Fruit fly (Drosophila melanogaster): ENCODE measurements around the gene Adi1.

Gene Adi1

dm6 chr3L:10683899-10684340, 20.7 kb downstream of the Adi1 start (continued):
- no peak for TF ChIP-seq p53 (GFP tag; optimal IDR thresholded peaks at IDR 0.05)
- no peak for TF ChIP-seq yki (optimal IDR thresholded peaks at IDR 0.05)
- peak; percentile 45 for TF ChIP-seq CG17385 (GFP tag; optimal IDR thresholded peaks at IDR 0.05)
- no peak for TF ChIP-seq kni (GFP tag; optimal IDR thresholded peaks at IDR 0.05)
- no peak; the same call in 1 of the 2 replicates for TF ChIP-seq peb (GFP tag; IDR thresholded peaks at IDR 0.05)
- TF ChIP-seq D19B (GFP tag; optimal IDR thresholded peaks at IDR 0.05): peak; percentile 36
- TF ChIP-seq run (tag; optimal IDR thresholded peaks at IDR 0.05): peak; percentile 24
- TF ChIP-seq cato (GFP tag; optimal IDR thresholded peaks at IDR 0.05; ENCODE audit: borderline replicate concordance): peak; percentile 1
- TF ChIP-seq dpn (GFP tag; optimal IDR thresholded peaks at IDR 0.05): peak; percentile 53 to 74
- TF ChIP-seq Dek (tag; optimal IDR thresholded peaks at IDR 0.05): peak; percentile 53
- TF ChIP-seq CG7786 (GFP tag; optimal IDR thresholded peaks at IDR 0.05): peak; percentile 57
- TF ChIP-seq cwo (GFP tag; optimal IDR thresholded peaks at IDR 0.05): peak; percentile 78
- TF ChIP-seq seq (GFP tag; IDR thresholded peaks at IDR 0.05): 0 out of 2 replicates have a peak, but pooled peaks have one; percentile 65
- no peak for TF ChIP-seq HmgD (GFP tag; optimal IDR thresholded peaks at IDR 0.05)
- no peak for TF ChIP-seq Dip2 (GFP tag; IDR thresholded peaks at IDR 0.05)
- peak; percentile 83 for TF ChIP-seq pb (GFP tag; optimal IDR thresholded peaks at IDR 0.05)
- TF ChIP-seq gt (GFP tag; IDR thresholded peaks at IDR 0.05): peak; percentile 41; the same call in 1 of the 2 replicates
- no peak for TF ChIP-seq dimm (GFP tag; IDR thresholded peaks at IDR 0.05)
- TF ChIP-seq pho (GFP tag; optimal IDR thresholded peaks at IDR 0.05): peak; percentile 44
- no peak for TF ChIP-seq CG18011 (GFP tag; optimal IDR thresholded peaks at IDR 0.05)
- peak; percentile 61; the same call in 1 of the 3 replicates for TF ChIP-seq CG11560 (tag; IDR thresholded peaks at IDR 0.05)
- peak; percentile 54 for TF ChIP-seq CG6254 (GFP tag; optimal IDR thresholded peaks at IDR 0.05)
- TF ChIP-seq al (GFP tag; IDR thresholded peaks at IDR 0.05): peak; percentile 59; the same call in 1 of the 2 replicates
- TF ChIP-seq lmd (GFP tag; IDR thresholded peaks at IDR 0.05): peak; percentile 75
- no peak for TF ChIP-seq cas (GFP tag; IDR thresholded peaks at IDR 0.05)
- TF ChIP-seq fd64A (GFP tag; optimal IDR thresholded peaks at IDR 0.05): no peak
- peak; percentile 62; the same call in 1 of the 3 replicates for TF ChIP-seq CG7357 (GFP tag; IDR thresholded peaks at IDR 0.05)
- no peak for TF ChIP-seq stwl (tag; optimal IDR thresholded peaks at IDR 0.05)
- TF ChIP-seq Adf1 (GFP tag; IDR thresholded peaks at IDR 0.05): no peak
- peak; percentile 67 for TF ChIP-seq her (GFP tag; optimal IDR thresholded peaks at IDR 0.05)
- peak; percentile 65 for TF ChIP-seq Xrp1 (GFP tag; IDR thresholded peaks at IDR 0.05)
- TF ChIP-seq bab2 (GFP tag; optimal IDR thresholded peaks at IDR 0.05): peak; percentile 89
- TF ChIP-seq mam (GFP tag; optimal IDR thresholded peaks at IDR 0.05): peak; percentile 59
- TF ChIP-seq CG12299 (tag; optimal IDR thresholded peaks at IDR 0.05): no peak
- TF ChIP-seq Neu2 (GFP tag; optimal IDR thresholded peaks at IDR 0.05; ENCODE audit: borderline replicate concordance): no peak
- no peak for TF ChIP-seq Abd-B (GFP tag; optimal IDR thresholded peaks at IDR 0.05)
- no peak for TF ChIP-seq Poxn (GFP tag; IDR thresholded peaks at IDR 0.05)
- peak; percentile 57 for TF ChIP-seq CG10366 (GFP tag; IDR thresholded peaks at IDR 0.05)
- no peak for TF ChIP-seq amos (GFP tag; IDR thresholded peaks at IDR 0.05; ENCODE audit: partially characterized antibody)
- TF ChIP-seq br (optimal IDR thresholded peaks at IDR 0.05): no peak
- no peak for TF ChIP-seq CG7963 (GFP tag; IDR thresholded peaks at IDR 0.05; ENCODE audit: partially characterized antibody)
- TF ChIP-seq Optix (GFP tag; IDR thresholded peaks at IDR 0.05): peak; percentile 62; the same call in 1 of the 3 replicates
- TF ChIP-seq CG9437 (GFP tag; optimal IDR thresholded peaks at IDR 0.05): peak; percentile 67
- no peak for TF ChIP-seq CG8089 (GFP tag; optimal IDR thresholded peaks at IDR 0.05)
- peak; percentile 79 for TF ChIP-seq fd96Cb (tag; optimal IDR thresholded peaks at IDR 0.05)
- no peak for TF ChIP-seq lov (optimal IDR thresholded peaks at IDR 0.05)
- TF ChIP-seq lov (GFP tag; IDR thresholded peaks at IDR 0.05): no peak
- TF ChIP-seq disco-r (GFP tag; optimal IDR thresholded peaks at IDR 0.05): peak; percentile 31
- TF ChIP-seq CG11085 (GFP tag; IDR thresholded peaks at IDR 0.05): no peak
- peak; percentile 7 for TF ChIP-seq NC2α (GFP tag; optimal IDR thresholded peaks at IDR 0.05)
- peak; percentile 60 for TF ChIP-seq Hmr (GFP tag; optimal IDR thresholded peaks at IDR 0.05)
- TF ChIP-seq CG9797 (GFP tag; optimal IDR thresholded peaks at IDR 0.05): no peak
